Fruit fly (Drosophila melanogaster): ENCODE measurements around the gene Acbp4.
A peak's percentile ranks its signal among the peaks of the same experiment; 100 is the strongest.

dm6 chr3L:7137613-7138189 is 9.6 kb upstream of the Acbp4 start:
- TF ChIP-seq dac (GFP tag; optimal IDR thresholded peaks at IDR 0.05), result no peak
- TF ChIP-seq lz (GFP tag; optimal IDR thresholded peaks at IDR 0.05), result no peak
- TF ChIP-seq ss (GFP tag; optimal IDR thresholded peaks at IDR 0.05), result peak in 1 of 2 experiments; percentile 57
- no peak for TF ChIP-seq Sox102F (GFP tag; optimal IDR thresholded peaks at IDR 0.05)
- TF ChIP-seq Lpt (GFP tag; optimal IDR thresholded peaks at IDR 0.05), result peak; percentile 47
